Worm (Caenorhabditis elegans) whole organism, young adult: ENCODE data around the gene Y43B11AR.1.
A peak's percentile ranks its signal among the peaks of the same experiment; 100 is the strongest.

ENCODE experiments used
- B0035.1 ChIP-seq: sonication (generic microtip); optimal IDR thresholded peaks from 2 replicates; lab custom pipeline; 2016; ENCODE audit warnings: missing genetic modification characterization, mild to moderate bottlenecking, missing compliant biosample characterization, missing genotype, missing genetic modification reagents
- C17E4.6 ChIP-seq: fragments of 200-800 bp; sonication (Bioruptor generic); IDR thresholded peaks from 2 replicates; pipeline ENCODE4 v1.3.6; 2022; ENCODE audit warnings: missing genetic modification reagents, missing genetic modification characterization, missing compliant biosample characterization
- F37B4.10 ChIP-seq: fragments of 200-800 bp; sonication (Bioruptor generic); IDR thresholded peaks from 2 replicates; pipeline ENCODE4 v1.3.6; 2022; ENCODE audit warnings: missing genetic modification characterization, missing compliant biosample characterization
- F39B2.1 ChIP-seq: fragments of 200-800 bp; sonication (Bioruptor generic); IDR thresholded peaks from 2 replicates; pipeline ENCODE4 v1.3.6; 2022; ENCODE audit warnings: missing genetic modification reagents, missing genetic modification characterization, missing compliant biosample characterization
- F57C9.4 ChIP-seq: sonication (generic microtip); optimal IDR thresholded peaks from 2 replicates; lab custom pipeline; 2017; ENCODE audit warnings: mild to moderate bottlenecking, missing genetic modification characterization, missing compliant biosample characterization
- K12H6.12 ChIP-seq: fragments of 200-800 bp; sonication (Bioruptor generic); optimal IDR thresholded peaks from 2 replicates; lab custom pipeline; 2018; ENCODE audit warnings: mild to moderate bottlenecking, missing genetic modification characterization, missing compliant biosample characterization
- Y53F4B.3 ChIP-seq: fragments of 200-800 bp; sonication (Bioruptor generic); IDR thresholded peaks from 2 replicates; pipeline ENCODE4 v1.3.6; 2022; ENCODE audit warnings: missing genetic modification reagents, missing genetic modification characterization, missing compliant biosample characterization
- Y56A3A.18 ChIP-seq: fragments of 200-800 bp; sonication (Bioruptor generic); IDR thresholded peaks from 2 replicates; pipeline ENCODE4 v1.3.6; 2022; ENCODE audit warnings: missing genetic modification reagents, missing genetic modification characterization, missing compliant biosample characterization
- Y95B8A.8 ChIP-seq: fragments of 200-800 bp; sonication (Bioruptor generic); IDR thresholded peaks from 2 replicates; pipeline ENCODE4 v1.3.6; 2022; ENCODE audit warnings: missing genetic modification reagents, missing genetic modification characterization, missing compliant biosample characterization
- ZK185.1 ChIP-seq: sonication (generic microtip); optimal IDR thresholded peaks from 2 replicates; lab custom pipeline; 2016; ENCODE audit warnings: mild to moderate bottlenecking, missing genetic modification characterization, missing compliant biosample characterization; ENCODE audit not compliant: poor library complexity, severe bottlenecking
- aptf-2 ChIP-seq: fragments of 200-800 bp; sonication (Bioruptor generic); conservative IDR thresholded peaks from 2 replicates; pipeline ENCODE4 v1.3.6; 2022; ENCODE audit warnings: missing genetic modification reagents, missing genetic modification characterization, missing compliant biosample characterization
- attf-6 ChIP-seq: fragments of 200-800 bp; sonication (Bioruptor generic); IDR thresholded peaks from 2 replicates; pipeline ENCODE4 v1.3.6; 2022; ENCODE audit warnings: missing genetic modification reagents, missing genetic modification characterization, missing compliant biosample characterization
- cebp-2 ChIP-seq: fragments of 200-800 bp; sonication (Bioruptor generic); IDR thresholded peaks from 2 replicates; pipeline ENCODE4 v1.3.6; 2022; ENCODE audit warnings: missing genetic modification characterization, missing compliant biosample characterization
- ceh-100 ChIP-seq: fragments of 200-800 bp; sonication (Bioruptor generic); IDR thresholded peaks from 2 replicates; pipeline ENCODE4 v1.3.6; 2022; ENCODE audit warnings: missing genetic modification reagents, missing genetic modification characterization, missing compliant biosample characterization
- ceh-79 ChIP-seq: sonication (generic microtip); optimal IDR thresholded peaks from 2 replicates; lab custom pipeline; 2017; ENCODE audit warnings: mild to moderate bottlenecking, missing genetic modification characterization, missing compliant biosample characterization
- die-1 ChIP-seq: sonication (generic microtip); optimal IDR thresholded peaks from 2 replicates; lab custom pipeline; 2016; ENCODE audit warnings: missing genotype, mild to moderate bottlenecking, missing genetic modification characterization, missing compliant biosample characterization
- egl-44 ChIP-seq: fragments of 200-800 bp; sonication (Bioruptor generic); IDR thresholded peaks from 2 replicates; pipeline ENCODE4 v1.3.6; 2022; ENCODE audit warnings: missing genetic modification reagents, missing genetic modification characterization, missing compliant biosample characterization
- ets-4 ChIP-seq: fragments of 200-800 bp; sonication (Bioruptor generic); optimal IDR thresholded peaks from 2 replicates; lab custom pipeline; 2018; ENCODE audit warnings: mild to moderate bottlenecking, missing genetic modification characterization, missing compliant biosample characterization
- fkh-3 ChIP-seq: sonication (generic microtip); optimal IDR thresholded peaks from 2 replicates; lab custom pipeline; 2016; ENCODE audit warnings: mild to moderate bottlenecking, missing genetic modification characterization, missing compliant biosample characterization
- gei-17 ChIP-seq: fragments of 200-800 bp; sonication (Bioruptor generic); optimal IDR thresholded peaks from 2 replicates; lab custom pipeline; 2018; ENCODE audit warnings: mild to moderate bottlenecking, missing genetic modification characterization, missing compliant biosample characterization
- him-1 ChIP-seq: sonication (generic microtip); optimal IDR thresholded peaks from 2 replicates; lab custom pipeline; 2016; ENCODE audit warnings: missing genotype, missing genetic modification reagents, missing genetic modification characterization, missing compliant biosample characterization
- hlh-26 ChIP-seq: fragments of 200-800 bp; sonication (Bioruptor generic); conservative IDR thresholded peaks from 2 replicates; pipeline ENCODE4 v1.3.6; 2022; ENCODE audit warnings: missing genetic modification reagents, missing genetic modification characterization, missing compliant biosample characterization
- hmg-1.2 ChIP-seq: fragments of 200-800 bp; sonication (Bioruptor generic); IDR thresholded peaks from 2 replicates; pipeline ENCODE4 v1.3.6; 2022; ENCODE audit warnings: missing genetic modification reagents, missing genetic modification characterization, missing compliant biosample characterization
- hsf-1 ChIP-seq: fragments of 200-800 bp; sonication (Bioruptor generic); IDR thresholded peaks from 2 replicates; pipeline ENCODE4 v1.3.6; 2022; ENCODE audit warnings: missing genetic modification reagents, missing genetic modification characterization, missing compliant biosample characterization
- let-526 ChIP-seq: fragments of 200-800 bp; sonication (Bioruptor generic); IDR thresholded peaks from 2 replicates; pipeline ENCODE4 v1.3.6; 2022; ENCODE audit warnings: missing genetic modification reagents, missing genetic modification characterization, missing compliant biosample characterization
- lin-54 ChIP-seq: fragments of 200-800 bp; sonication (Bioruptor generic); optimal IDR thresholded peaks from 2 replicates; lab custom pipeline; 2018; ENCODE audit warnings: mild to moderate bottlenecking, missing genetic modification characterization, missing compliant biosample characterization
- lir-1 ChIP-seq: fragments of 200-800 bp; sonication (Bioruptor generic); conservative IDR thresholded peaks from 2 replicates; pipeline ENCODE4 v1.3.6; 2022; ENCODE audit warnings: missing genetic modification reagents, missing genetic modification characterization, missing compliant biosample characterization
- madf-10 ChIP-seq: sonication (generic microtip); optimal IDR thresholded peaks from 2 replicates; lab custom pipeline; 2016; ENCODE audit warnings: mild to moderate bottlenecking, missing genetic modification characterization, missing compliant biosample characterization
- madf-6 ChIP-seq: fragments of 200-800 bp; sonication (Bioruptor generic); IDR thresholded peaks from 2 replicates; pipeline ENCODE4 v1.3.6; 2022; ENCODE audit warnings: missing genetic modification reagents, missing genetic modification characterization, missing compliant biosample characterization
- mes-4 ChIP-seq: sonication (generic microtip); optimal IDR thresholded peaks from 2 replicates; lab custom pipeline; 2016; ENCODE audit warnings: missing genotype, missing genetic modification characterization, missing compliant biosample characterization
- nfya-1 ChIP-seq: sonication (generic microtip); optimal IDR thresholded peaks from 2 replicates; lab custom pipeline; 2017; ENCODE audit warnings: antibody characterized with exemption, missing compliant biosample characterization, missing genetic modification characterization, borderline replicate concordance; ENCODE audit not compliant: insufficient read depth
- nfyb-1 ChIP-seq: fragments of 200-800 bp; sonication (Bioruptor generic); IDR thresholded peaks from 2 replicates; pipeline ENCODE4 v1.3.6; 2022; ENCODE audit warnings: missing genetic modification reagents, missing genetic modification characterization, missing compliant biosample characterization
- nhr-120 ChIP-seq: fragments of 200-800 bp; sonication (Bioruptor generic); IDR thresholded peaks from 2 replicates; pipeline ENCODE4 v1.3.6; 2022; ENCODE audit warnings: missing genetic modification characterization, missing compliant biosample characterization
- nhr-179 ChIP-seq: sonication (generic microtip); optimal IDR thresholded peaks from 2 replicates; lab custom pipeline; 2016; ENCODE audit warnings: mild to moderate bottlenecking, missing genetic modification characterization, missing compliant biosample characterization
- nhr-27 ChIP-seq: fragments of 200-800 bp; sonication (Bioruptor generic); optimal IDR thresholded peaks from 2 replicates; lab custom pipeline; 2018; ENCODE audit warnings: mild to moderate bottlenecking, missing genetic modification characterization, moderate library complexity, missing compliant biosample characterization
- pha-4 ChIP-seq: fragments of 150-350 bp; sonication (generic microtip); optimal IDR thresholded peaks from 2 replicates; lab custom pipeline; 2014; ENCODE audit warnings: missing biosample characterization, missing genetic modification reagents, missing genetic modification characterization
- rec-8 ChIP-seq, 2 experiments: sonication (generic microtip); optimal IDR thresholded peaks; 2 replicates each; lab custom pipeline; 2016; ENCODE audit warnings: mild to moderate bottlenecking in 2 of 2, missing genetic modification characterization in 2 of 2, missing genetic modification reagents in 2 of 2, missing genotype in 2 of 2, missing biosample characterization in 1 of 2, missing compliant biosample characterization in 1 of 2, moderate library complexity in 1 of 2
- sdz-38 ChIP-seq: sonication (generic microtip); optimal IDR thresholded peaks from 2 replicates; lab custom pipeline; 2016; ENCODE audit warnings: missing genotype, missing genetic modification characterization, missing compliant biosample characterization
- snpc-1.1 ChIP-seq: sonication (generic microtip); optimal IDR thresholded peaks from 2 replicates; lab custom pipeline; 2017; ENCODE audit warnings: missing genetic modification characterization, mild to moderate bottlenecking, missing compliant biosample characterization, antibody characterized with exemption, moderate library complexity, missing genotype, missing genetic modification reagents; ENCODE audit not compliant: insufficient read depth
- tbp1 ChIP-seq: fragments of 200-800 bp; sonication (Bioruptor generic); optimal IDR thresholded peaks from 2 replicates; lab custom pipeline; 2018; ENCODE audit warnings: mild to moderate bottlenecking, missing genetic modification characterization, missing compliant biosample characterization
- unc-130 ChIP-seq: sonication (generic microtip); optimal IDR thresholded peaks from 2 replicates; lab custom pipeline; 2016; ENCODE audit warnings: missing genetic modification reagents, missing genetic modification characterization, missing compliant biosample characterization
- xnd-1 ChIP-seq: sonication (generic microtip); optimal IDR thresholded peaks from 2 replicates; lab custom pipeline; 2016; ENCODE audit warnings: missing genotype, missing genetic modification reagents, missing genetic modification characterization, missing compliant biosample characterization
- zfh-2 ChIP-seq: fragments of 200-800 bp; sonication (Bioruptor generic); conservative IDR thresholded peaks from 2 replicates; pipeline ENCODE4 v1.3.6; 2022; ENCODE audit warnings: missing genetic modification reagents, missing genetic modification characterization, missing compliant biosample characterization
- ztf-18 ChIP-seq: sonication (generic microtip); optimal IDR thresholded peaks from 2 replicates; lab custom pipeline; 2016; ENCODE audit warnings: missing genotype, mild to moderate bottlenecking, missing genetic modification characterization, missing compliant biosample characterization
- ztf-22 ChIP-seq: fragments of 200-800 bp; sonication (Bioruptor generic); optimal IDR thresholded peaks from 2 replicates; lab custom pipeline; 2018; ENCODE audit warnings: mild to moderate bottlenecking, missing genetic modification characterization, moderate library complexity, missing compliant biosample characterization
- ztf-6 ChIP-seq: fragments of 200-800 bp; sonication (Bioruptor generic); IDR thresholded peaks from 2 replicates; pipeline ENCODE4 v1.3.6; 2022; ENCODE audit warnings: missing genetic modification reagents, missing genetic modification characterization, missing compliant biosample characterization

Y43B11AR.1 gene

ce11 chrIV:7083382-7083784, 2.1 kb downstream of the Y43B11AR.1 start, which contains the start of gene Y43B11AR.3 (continued):
- TF ChIP-seq nhr-179 (tag; lab: Kevin White, UChicago) (no peak), madf-6 (peak; percentile 90), nhr-27 (tag; lab: Kevin White, UChicago) (peak; percentile 2), Y56A3A.18 (GFP tag; lab: Robert Waterston, UW) (no peak; the same call in none of the 2 replicates), Y95B8A.8 (GFP tag; lab: Robert Waterston, UW) (peak; percentile 91), nfya-1 (tag; lab: Kevin White, UChicago) (no peak), hsf-1 (GFP tag; lab: Robert Waterston, UW) (peak; percentile 88), unc-130 (GFP tag; lab: Kevin White, UChicago) (peak; percentile 86), ztf-6 (GFP tag; lab: Robert Waterston, UW) (no peak), hmg-1.2 (peak; percentile 43; the same call in 1 of the 2 replicates), attf-6 (GFP tag; lab: Robert Waterston, UW) (peak; percentile 93), zfh-2 (GFP tag; lab: Robert Waterston, UW) (no peak), pha-4 (no peak), F57C9.4 (tag; lab: Kevin White, UChicago) (no peak), tbp1 (GFP tag; lab: Kevin White, UChicago) (peak; percentile 72), madf-10 (no peak), F37B4.10 (GFP tag; lab: Robert Waterston, UW) (no peak), lir-1 (GFP tag; lab: Robert Waterston, UW) (0 out of 2 replicates have a peak, but pooled peaks have one; percentile 25), rec-8 (tag; optimal IDR thresholded peaks at IDR 0.05; lab: Kevin White, UChicago) (peak in 1 of 2 experiments; percentile 75), nhr-120 (GFP tag; lab: Robert Waterston, UW) (no peak), snpc-1.1 (tag; lab: Kevin White, UChicago) (peak; percentile 80), ceh-79 (tag; lab: Kevin White, UChicago) (peak; percentile 40), ztf-22 (no peak), sdz-38 (tag; lab: Kevin White, UChicago) (no peak), F39B2.1 (GFP tag; lab: Robert Waterston, UW) (no peak), let-526 (GFP tag; lab: Robert Waterston, UW) (no peak), xnd-1 (peak; percentile 50), Y53F4B.3 (GFP tag; lab: Robert Waterston, UW) (no peak), ets-4 (GFP tag; lab: Kevin White, UChicago) (peak; percentile 21), mes-4 (tag; lab: Kevin White, UChicago) (peak; percentile 74)

DNA sequence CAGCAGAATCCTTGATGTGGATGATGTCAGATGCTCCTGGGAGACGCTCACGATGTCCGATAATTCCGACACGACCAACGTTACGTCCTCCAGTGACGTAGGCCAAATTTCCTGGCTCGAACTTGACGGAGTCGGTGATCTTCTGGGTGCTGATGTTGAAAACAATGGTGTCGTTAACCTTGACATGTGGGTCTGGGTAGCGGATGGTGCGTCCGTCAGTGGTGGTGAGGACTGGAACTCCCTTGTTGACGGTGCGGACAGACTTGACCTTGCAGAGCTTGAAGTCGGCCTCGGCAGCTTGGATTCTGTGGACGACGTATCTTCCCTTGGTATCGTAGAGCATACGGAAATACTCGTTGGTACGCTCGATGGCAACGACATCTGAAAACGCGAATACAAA, 2.7 kb downstream of the Y43B11AR.1 start:
- TF ChIP-seq Y56A3A.18 (GFP tag; lab: Robert Waterston, UW) (0 out of 2 replicates have a peak, but pooled peaks have one; percentile 52), gei-17 (GFP tag; lab: Kevin White, UChicago) (no peak), nfyb-1 (GFP tag; lab: Robert Waterston, UW) (no peak)

ce11 chrIV:7084632-7085160, 3.4 kb downstream of the Y43B11AR.1 start, which contains the start of gene rps-4:
Gene rps-4 (minus strand): TSS chrIV:7084682.
- no peak for TF ChIP-seq aptf-2 (GFP tag; lab: Robert Waterston, UW)
- TF ChIP-seq lin-54 (GFP tag; lab: Kevin White, UChicago), result peak; percentile 73
- TF ChIP-seq him-1 (tag; lab: Kevin White, UChicago), result peak; percentile 43
- TF ChIP-seq cebp-2 (GFP tag; lab: Robert Waterston, UW), result no peak
- TF ChIP-seq hlh-26 (GFP tag; lab: Robert Waterston, UW), result no peak
- TF ChIP-seq nhr-120 (GFP tag; lab: Robert Waterston, UW), result no peak
- no peak for TF ChIP-seq ztf-22
- peak; percentile 61 for TF ChIP-seq K12H6.12
- no peak for TF ChIP-seq B0035.1 (tag; lab: Kevin White, UChicago)
- peak; percentile 84 for TF ChIP-seq ztf-18 (tag; lab: Kevin White, UChicago)
- TF ChIP-seq Y95B8A.8 (GFP tag; lab: Robert Waterston, UW), result no peak
- TF ChIP-seq ZK185.1 (tag; lab: Kevin White, UChicago), result peak; percentile 77
- no peak for TF ChIP-seq ceh-100 (GFP tag; lab: Robert Waterston, UW)
- TF ChIP-seq egl-44, result no peak
- peak; percentile 61 for TF ChIP-seq hmg-1.2
- TF ChIP-seq die-1 (tag; lab: Kevin White, UChicago), result no peak
- no peak for TF ChIP-seq C17E4.6 (GFP tag; lab: Robert Waterston, UW)
- no peak for TF ChIP-seq fkh-3 (tag; lab: Kevin White, UChicago)
